Worm (Caenorhabditis elegans): ENCODE data around the gene aqp-11.
A peak's percentile ranks its signal among the peaks of the same experiment; 100 is the strongest.

Gene aqp-11

ce11 chrIII:13721066-13721465 is 48.0 kb downstream of the aqp-11 start (continued):
- TF ChIP-seq Y5F2A.4 (GFP tag; optimal IDR thresholded peaks at IDR 0.05) (no peak), R02D3.7 (tag; optimal IDR thresholded peaks at IDR 0.05) (no peak), php-3 (GFP tag; IDR thresholded peaks at IDR 0.05) (no peak; the same call in 1 of the 2 replicates)

- TF ChIP-seq duxl-1 (tag; optimal IDR thresholded peaks at IDR 0.05; ENCODE audit: poor library complexity) = no peak
- TF ChIP-seq T20F7.1 (GFP tag; optimal IDR thresholded peaks at IDR 0.05) = peak; percentile 5
- TF ChIP-seq unc-62 (GFP tag; optimal IDR thresholded peaks at IDR 0.05 in 1 of 2) = no peak
- TF ChIP-seq unc-62 (tag; optimal IDR thresholded peaks at IDR 0.05) = no peak
- no peak for TF ChIP-seq set-16 (GFP tag; IDR thresholded peaks at IDR 0.05)
- no peak for TF ChIP-seq mdt-29 (GFP tag; IDR thresholded peaks at IDR 0.05)
- TF ChIP-seq lsy-2 (tag; optimal IDR thresholded peaks at IDR 0.05) = no peak
- TF ChIP-seq php-3 (GFP tag; IDR thresholded peaks at IDR 0.05) = 0 out of 2 replicates have a peak, but pooled peaks have one; percentile 7
- no peak for TF ChIP-seq lir-3 (tag; optimal IDR thresholded peaks at IDR 0.05)
- no peak for TF ChIP-seq ztf-11 (tag; optimal IDR thresholded peaks at IDR 0.05)
- TF ChIP-seq tra-1 (GFP tag; IDR thresholded peaks at IDR 0.05) = no peak
- no peak for TF ChIP-seq lin-15B (tag; optimal IDR thresholded peaks at IDR 0.05)
- no peak for TF ChIP-seq nhr-42 (GFP tag; IDR thresholded peaks at IDR 0.05)
- TF ChIP-seq hmg-1.1 (GFP tag; IDR thresholded peaks at IDR 0.05) = no peak
- no peak for TF ChIP-seq F44E2.7 (GFP tag; IDR thresholded peaks at IDR 0.05)
- TF ChIP-seq egl-27 (tag; optimal IDR thresholded peaks at IDR 0.05) = no peak
- TF ChIP-seq aha-1 (tag) = peak; percentile 91
- TF ChIP-seq spr-1 (tag; optimal IDR thresholded peaks at IDR 0.05) = no peak
- no peak for TF ChIP-seq ZK337.2 (GFP tag; IDR thresholded peaks at IDR 0.05)
These were observed 48.9 kb downstream of the aqp-11 start for ce11 chrIII:13721944-13722343.

- TF ChIP-seq egl-43 (GFP tag; IDR thresholded peaks at IDR 0.05) = 0 out of 2 replicates have a peak, but pooled peaks have one; percentile 51
- peak; percentile 37 for TF ChIP-seq sdz-12 (GFP tag; optimal IDR thresholded peaks at IDR 0.05)
- TF ChIP-seq D1046.2 (GFP tag; IDR thresholded peaks at IDR 0.05) = no peak
- no peak for TF ChIP-seq dve-1 (tag; optimal IDR thresholded peaks at IDR 0.05; ENCODE audit: insufficient read depth)
- 0 out of 2 replicates have a peak, but pooled peaks have one; percentile 4 for TF ChIP-seq ZK337.2 (GFP tag; IDR thresholded peaks at IDR 0.05)
- no peak for TF ChIP-seq nhr-11 (tag; optimal IDR thresholded peaks at IDR 0.05)
- 0 out of 2 replicates have a peak, but pooled peaks have one; percentile 36 for TF ChIP-seq tag-97 (GFP tag; IDR thresholded peaks at IDR 0.05)
- TF ChIP-seq nhr-48 (tag; optimal IDR thresholded peaks at IDR 0.05) = no peak
- no peak for TF ChIP-seq mdl-1 (tag; optimal IDR thresholded peaks at IDR 0.05)
- no peak for TF ChIP-seq dpl-1 (GFP tag; optimal IDR thresholded peaks at IDR 0.05)
- TF ChIP-seq set-16 (GFP tag; IDR thresholded peaks at IDR 0.05) = peak; percentile 18; the same call in 1 of the 2 replicates
- TF ChIP-seq unc-62 (GFP tag; optimal IDR thresholded peaks at IDR 0.05 in 1 of 2) = peak in 1 of 2 experiments; percentile 54
- TF ChIP-seq unc-62 (tag; optimal IDR thresholded peaks at IDR 0.05) = no peak
- peak; percentile 42; the same call in 1 of the 2 replicates for TF ChIP-seq nhr-42 (GFP tag; IDR thresholded peaks at IDR 0.05)
- peak; percentile 18 for TF ChIP-seq hlh-30 (tag; optimal IDR thresholded peaks at IDR 0.05; ENCODE audit: insufficient read depth)
- peak; percentile 36 for TF ChIP-seq aha-1 (tag)
- no peak for TF ChIP-seq F10B5.3 (tag; optimal IDR thresholded peaks at IDR 0.05)
These were observed 49.5 kb downstream of the aqp-11 start for ce11 chrIII:13722387-13723122.

Data from whole organism, L4 larva.